Worm (Caenorhabditis elegans): ENCODE results near the gene str-16.

- TF ChIP-seq lin-39 (tag; optimal IDR thresholded peaks at IDR 0.05) (no peak), lin-11 (tag; optimal IDR thresholded peaks at IDR 0.05) (no peak), unc-62 (GFP tag; optimal IDR thresholded peaks at IDR 0.05) (no peak), nhr-11 (tag; optimal IDR thresholded peaks at IDR 0.05) (no peak), lsy-2 (tag; optimal IDR thresholded peaks at IDR 0.05) (no peak), crh-2 (tag; optimal IDR thresholded peaks at IDR 0.05) (no peak), sma-3 (GFP tag; optimal IDR thresholded peaks at IDR 0.05) (no peak), egl-27 (tag; optimal IDR thresholded peaks at IDR 0.05) (no peak), aly-2 (tag; optimal IDR thresholded peaks at IDR 0.05) (no peak), nhr-77 (tag; optimal IDR thresholded peaks at IDR 0.05) (no peak), unc-39 (tag; optimal IDR thresholded peaks at IDR 0.05) (no peak)
These were observed 51.5 kb downstream of the str-16 start for ce11 chrV:3288134-3288533.
